Worm (Caenorhabditis elegans) whole organism, L4 larva: ENCODE results near the gene C31C9.7.

Experiments
- ama-1 ChIP-seq: fragments of 150-350 bp; optimal IDR thresholded peaks from 2 replicates; lab custom pipeline; 2014; ENCODE audit warnings: inconsistent platforms, mixed read lengths
- lir-3 ChIP-seq: sonication (generic microtip); optimal IDR thresholded peaks from 2 replicates; lab custom pipeline; 2016; ENCODE audit warnings: mild to moderate bottlenecking, missing genetic modification characterization, missing compliant biosample characterization
- nhr-237 ChIP-seq: sonication (generic microtip); optimal IDR thresholded peaks from 2 replicates; lab custom pipeline; 2017; ENCODE audit warnings: missing biosample characterization, missing genetic modification characterization
- nhr-28 ChIP-seq: fragments of 150-350 bp; optimal IDR thresholded peaks from 2 replicates; lab custom pipeline; 2014; ENCODE audit warnings: missing biosample characterization, missing genetic modification characterization
- pha-4 ChIP-seq, 2 experiments: fragments of 150-350 bp in 1 of 2; fragments of 200-800 bp in 1 of 2; sonication (Bioruptor generic) in 1 of 2; IDR thresholded peaks in 1 of 2; optimal IDR thresholded peaks in 1 of 2; 2 replicates each; pipeline versions ENCODE4 v1.3.6 to Lab custom; 2014 to 2022; ENCODE audit warnings: missing genetic modification characterization in 2 of 2, missing genetic modification reagents in 2 of 2, missing biosample characterization in 1 of 2, missing compliant biosample characterization in 1 of 2
- tra-1 ChIP-seq: fragments of 200-800 bp; sonication (Bioruptor generic); IDR thresholded peaks from 2 replicates; pipeline ENCODE4 v1.3.6; 2022; ENCODE audit warnings: missing genetic modification reagents, missing genetic modification characterization, missing compliant biosample characterization
- ztf-7 ChIP-seq: fragments of 150-350 bp; optimal IDR thresholded peaks from 2 replicates; lab custom pipeline; 2014; ENCODE audit warnings: missing biosample characterization, missing genetic modification characterization

DNA sequence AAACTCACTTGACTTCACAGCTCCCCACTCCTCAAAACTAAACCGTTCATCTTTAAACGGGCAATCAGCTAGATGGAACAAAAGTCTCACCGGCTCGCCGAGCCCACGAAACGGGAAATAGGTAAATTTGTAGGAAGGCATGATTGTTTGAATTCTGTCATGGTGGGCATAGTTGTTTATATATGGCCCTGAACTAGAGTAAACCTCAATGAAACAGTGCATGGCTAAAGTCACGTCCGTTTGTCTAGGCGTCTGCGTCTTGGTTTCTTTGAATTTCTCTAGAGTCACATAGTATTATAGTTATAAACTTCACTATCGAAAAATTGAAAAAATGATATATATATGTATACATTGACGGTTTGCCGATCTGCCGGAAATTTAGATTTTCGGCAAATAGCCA is 41.9 kb upstream of the C31C9.7 start, which contains the start of gene gst-19:
- TF ChIP-seq lir-3 (tag; lab: Kevin White, UChicago) (no peak), nhr-237 (tag; lab: Kevin White, UChicago) (no peak), pha-4 (GFP tag; IDR thresholded peaks at IDR 0.05; lab: Robert Waterston, UW) (no peak), pha-4 (tag; optimal IDR thresholded peaks at IDR 0.05; lab: Kevin White, UChicago) (no peak), nhr-28 (peak; percentile 27), ztf-7 (tag; lab: Kevin White, UChicago) (no peak), ama-1 (lab: Kevin White, UChicago) (no peak), tra-1 (no peak)
